Worm (Caenorhabditis elegans) whole organism, midembryonic: ENCODE data around the gene fcd-2.

Source experiments
- T22C8.4 ChIP-seq: fragments of 200-800 bp; sonication (Bioruptor generic); IDR thresholded peaks from 2 replicates; pipeline ENCODE4 v1.3.6; 2022; ENCODE audit warnings: missing genetic modification characterization, missing compliant biosample characterization
- cog-1 ChIP-seq: sonication (generic microtip); optimal IDR thresholded peaks from 2 replicates; lab custom pipeline; 2016; ENCODE audit warnings: missing genetic modification characterization, missing compliant biosample characterization
- flt-1 ChIP-seq: fragments of 200-800 bp; sonication (Bioruptor generic); IDR thresholded peaks from 2 replicates; pipeline ENCODE4 v1.3.6; 2022; ENCODE audit warnings: missing genetic modification characterization, missing compliant biosample characterization
- klf-2 ChIP-seq: fragments of 200-800 bp; sonication (Bioruptor generic); conservative IDR thresholded peaks from 2 replicates; pipeline ENCODE4 v1.3.6; 2022; ENCODE audit warnings: missing genetic modification reagents, missing genetic modification characterization, missing compliant biosample characterization
- med-1 ChIP-seq: sonication (generic microtip); optimal IDR thresholded peaks from 2 replicates; lab custom pipeline; 2017; ENCODE audit warnings: missing genetic modification characterization, mild to moderate bottlenecking, missing compliant biosample characterization, antibody characterized with exemption, missing genetic modification reagents; ENCODE audit not compliant: insufficient read depth
- ref-1 ChIP-seq: fragments of 200-800 bp; sonication (Bioruptor generic); conservative IDR thresholded peaks from 2 replicates; pipeline ENCODE4 v1.3.6; 2022; ENCODE audit warnings: missing genetic modification reagents, missing genetic modification characterization, missing compliant biosample characterization
- tab-1 ChIP-seq: fragments of 200-800 bp; sonication (Bioruptor generic); IDR thresholded peaks from 2 replicates; pipeline ENCODE4 v1.3.6; 2022; ENCODE audit warnings: missing genetic modification characterization, missing compliant biosample characterization
- ztf-23 ChIP-seq: fragments of 200-800 bp; sonication (Bioruptor generic); IDR thresholded peaks from 2 replicates; pipeline ENCODE4 v1.3.6; 2022; ENCODE audit warnings: missing genetic modification reagents, missing genetic modification characterization, missing compliant biosample characterization
- ztf-29 ChIP-seq: fragments of 200-800 bp; sonication (Bioruptor generic); IDR thresholded peaks from 2 replicates; pipeline ENCODE4 v1.3.6; 2022; ENCODE audit warnings: missing genetic modification reagents, missing genetic modification characterization, missing compliant biosample characterization

Gene fcd-2

ce11 chrIV:15029565-15029964, 4.1 kb downstream of the fcd-2 start:
- TF ChIP-seq tab-1 (GFP tag; lab: Robert Waterston, UW) (no peak), flt-1 (GFP tag; lab: Robert Waterston, UW) (no peak), ztf-23 (no peak), med-1 (GFP tag; lab: Kevin White, UChicago) (no peak), cog-1 (tag; lab: Kevin White, UChicago) (no peak), ref-1 (no peak)

- TF ChIP-seq med-1 (GFP tag; lab: Kevin White, UChicago) (no peak), T22C8.4 (GFP tag; lab: Robert Waterston, UW) (no peak), flt-1 (GFP tag; lab: Robert Waterston, UW) (no peak), ref-1 (no peak), ztf-23 (no peak), klf-2 (GFP tag; lab: Robert Waterston, UW) (no peak), tab-1 (GFP tag; lab: Robert Waterston, UW) (no peak), cog-1 (tag; lab: Kevin White, UChicago) (no peak), ztf-29 (no peak)
Observed at ce11 chrIV:15036974-15037373, 11.5 kb downstream of the fcd-2 start, which contains the start of gene eef-1B.2. eef-1B.2 (plus strand) TSS chrIV:15037331.

ce11 chrIV:15037492-15037891, 12.0 kb downstream of the fcd-2 start:
- TF ChIP-seq T22C8.4 (GFP tag; lab: Robert Waterston, UW) = no peak
- no peak for TF ChIP-seq cog-1 (tag; lab: Kevin White, UChicago)
- TF ChIP-seq ref-1 = no peak
- no peak for TF ChIP-seq klf-2 (GFP tag; lab: Robert Waterston, UW)
- TF ChIP-seq flt-1 (GFP tag; lab: Robert Waterston, UW) = no peak
- TF ChIP-seq ztf-23 = no peak
- TF ChIP-seq tab-1 (GFP tag; lab: Robert Waterston, UW) = no peak
- no peak for TF ChIP-seq med-1 (GFP tag; lab: Kevin White, UChicago)
- no peak for TF ChIP-seq ztf-29

- TF ChIP-seq ztf-23 (no peak), tab-1 (GFP tag; lab: Robert Waterston, UW) (peak; percentile 25; the same call in 1 of the 2 replicates)
Observed at ce11 chrIV:15038821-15039220, 13.3 kb downstream of the fcd-2 start.

- TF ChIP-seq cog-1 (tag; lab: Kevin White, UChicago) = peak; percentile 27
- no peak for TF ChIP-seq tab-1 (GFP tag; lab: Robert Waterston, UW)
Observed at ce11 chrIV:15039477-15039876, 14.0 kb downstream of the fcd-2 start, which contains the start of gene hrpu-1. hrpu-1 (plus strand) TSS chrIV:15039616.

ce11 chrIV:15041124-15041523, 15.6 kb downstream of the fcd-2 start:
- no peak for TF ChIP-seq med-1 (GFP tag; lab: Kevin White, UChicago)
- TF ChIP-seq ref-1 = no peak
- no peak for TF ChIP-seq T22C8.4 (GFP tag; lab: Robert Waterston, UW)
- no peak for TF ChIP-seq klf-2 (GFP tag; lab: Robert Waterston, UW)
- no peak for TF ChIP-seq ztf-29
- no peak for TF ChIP-seq ztf-23
- no peak for TF ChIP-seq cog-1 (tag; lab: Kevin White, UChicago)
- TF ChIP-seq flt-1 (GFP tag; lab: Robert Waterston, UW) = no peak
- TF ChIP-seq tab-1 (GFP tag; lab: Robert Waterston, UW) = no peak

- TF ChIP-seq T22C8.4 (GFP tag; lab: Robert Waterston, UW) (no peak), med-1 (GFP tag; lab: Kevin White, UChicago) (no peak), flt-1 (GFP tag; lab: Robert Waterston, UW) (no peak), ztf-29 (no peak), tab-1 (GFP tag; lab: Robert Waterston, UW) (no peak), ztf-23 (no peak), klf-2 (GFP tag; lab: Robert Waterston, UW) (no peak), ref-1 (no peak), cog-1 (tag; lab: Kevin White, UChicago) (no peak)
Observed at ce11 chrIV:15042159-15042936, 16.8 kb downstream of the fcd-2 start.

- TF ChIP-seq ztf-23 (no peak), med-1 (GFP tag; lab: Kevin White, UChicago) (no peak), ref-1 (no peak), ztf-29 (no peak), flt-1 (GFP tag; lab: Robert Waterston, UW) (no peak), klf-2 (GFP tag; lab: Robert Waterston, UW) (no peak), T22C8.4 (GFP tag; lab: Robert Waterston, UW) (no peak), cog-1 (tag; lab: Kevin White, UChicago) (no peak), tab-1 (GFP tag; lab: Robert Waterston, UW) (no peak)
Observed at ce11 chrIV:15046162-15046561, 20.7 kb downstream of the fcd-2 start.

- TF ChIP-seq ref-1 (no peak), T22C8.4 (GFP tag; lab: Robert Waterston, UW) (no peak), tab-1 (GFP tag; lab: Robert Waterston, UW) (no peak), flt-1 (GFP tag; lab: Robert Waterston, UW) (peak; percentile 37; the same call in 1 of the 2 replicates), klf-2 (GFP tag; lab: Robert Waterston, UW) (0 out of 2 replicates have a peak, but pooled peaks have one; percentile 29)
Observed at ce11 chrIV:15049288-15050094, 24.0 kb downstream of the fcd-2 start.
